Fruit fly (Drosophila melanogaster) Kc167 (cell line): ENCODE measurements around the gene Ddr.

Experiments
- Myc ChIP-seq: fragments of >200 bp; optimal IDR thresholded peaks from 2 replicates; lab custom pipeline; 2017; ENCODE audit warnings: missing external identifiers
- Sin3A ChIP-seq: fragments of >200 bp; optimal IDR thresholded peaks from 2 replicates; lab custom pipeline; 2018; ENCODE audit warnings: missing external identifiers
- h ChIP-seq: fragments of >200 bp; optimal IDR thresholded peaks from 3 replicates; lab custom pipeline; 2018; ENCODE audit warnings: missing external identifiers
- insv ChIP-seq: fragments of >200 bp; optimal IDR thresholded peaks from 3 replicates; lab custom pipeline; 2018; ENCODE audit warnings: missing external identifiers
- psq ChIP-seq: fragments of >200 bp; optimal IDR thresholded peaks from 2 replicates; lab custom pipeline; 2017; ENCODE audit warnings: missing external identifiers
- ttk ChIP-seq: sonication (Bioruptor generic); optimal IDR thresholded peaks from 2 replicates; lab custom pipeline; 2017; ENCODE audit warnings: missing external identifiers

The Ddr gene

DNA sequence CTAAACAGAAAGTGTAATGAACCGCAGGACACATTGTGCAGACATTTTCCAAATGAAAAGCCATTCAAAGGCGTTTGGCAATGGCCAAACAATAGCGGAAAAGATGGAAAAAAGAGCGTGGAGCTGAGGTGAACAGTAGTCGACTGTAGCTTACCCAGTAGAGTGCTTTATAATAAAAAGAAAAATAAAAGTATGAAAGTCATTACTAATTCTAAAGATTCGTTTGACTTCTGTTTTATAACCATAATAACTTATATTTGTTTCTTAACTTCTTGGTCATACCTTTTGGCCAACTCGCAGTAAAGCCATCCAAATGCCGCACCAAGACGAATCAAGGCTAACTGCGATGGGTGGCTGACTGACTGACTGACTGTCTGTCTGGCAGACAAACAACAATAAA is 13.6 kb upstream of the Ddr start:
- TF ChIP-seq h (lab: Kevin White, UChicago): no peak
- no peak for TF ChIP-seq ttk
- no peak for TF ChIP-seq Sin3A
- no peak for TF ChIP-seq psq
- TF ChIP-seq insv: no peak
- no peak for TF ChIP-seq Myc (lab: Kevin White, UChicago)

DNA sequence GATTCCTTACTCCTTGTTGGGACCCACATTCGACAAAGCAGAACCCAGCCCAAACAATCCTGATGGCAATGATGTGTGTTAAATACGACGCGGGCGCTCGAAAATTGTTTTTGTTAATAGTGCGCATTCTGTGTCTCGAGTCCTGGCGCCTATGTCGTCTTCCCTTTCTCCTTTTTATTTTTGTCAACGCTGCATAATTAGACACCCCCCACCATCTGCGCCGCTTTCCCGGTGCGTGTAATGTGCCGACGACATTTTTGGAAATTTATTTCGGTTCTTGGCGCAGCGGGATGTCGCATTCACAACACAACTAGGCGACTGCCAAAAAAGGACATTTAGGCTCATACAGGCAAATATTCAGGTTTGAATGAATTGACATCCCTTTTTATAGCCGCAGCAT is 11.9 kb upstream of the Ddr start:
- no peak for TF ChIP-seq psq
- no peak for TF ChIP-seq Myc (lab: Kevin White, UChicago)

DNA sequence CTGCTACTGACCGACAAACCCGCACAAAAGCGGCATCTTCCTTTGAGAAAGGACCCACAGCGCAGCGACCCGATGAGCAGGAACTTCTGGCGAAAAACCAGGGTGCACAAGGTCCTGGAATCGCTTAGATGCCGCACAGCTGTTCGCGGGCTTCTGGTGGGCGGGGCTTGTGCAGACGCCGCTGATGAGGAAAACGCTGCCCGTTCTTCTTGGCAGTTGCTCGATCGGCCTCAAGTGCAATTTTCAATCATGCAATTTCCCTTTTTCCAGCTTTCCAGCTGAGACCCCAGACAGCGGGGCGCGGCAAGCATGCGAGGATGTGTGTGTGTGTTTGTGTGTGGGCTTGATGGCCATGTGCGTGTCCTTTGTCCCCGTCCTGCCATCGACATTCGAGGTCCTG is 10.9 kb upstream of the Ddr start:
- no peak for TF ChIP-seq Myc (lab: Kevin White, UChicago)
- TF ChIP-seq ttk: no peak
- TF ChIP-seq h (lab: Kevin White, UChicago): no peak

- TF ChIP-seq Myc (lab: Kevin White, UChicago): no peak
- TF ChIP-seq psq: no peak
- TF ChIP-seq insv: no peak
- TF ChIP-seq ttk: no peak
- no peak for TF ChIP-seq h (lab: Kevin White, UChicago)
- TF ChIP-seq Sin3A: no peak
These were observed 3.5 kb upstream of the Ddr start for dm6 chr2L:6249421-6249820.

DNA sequence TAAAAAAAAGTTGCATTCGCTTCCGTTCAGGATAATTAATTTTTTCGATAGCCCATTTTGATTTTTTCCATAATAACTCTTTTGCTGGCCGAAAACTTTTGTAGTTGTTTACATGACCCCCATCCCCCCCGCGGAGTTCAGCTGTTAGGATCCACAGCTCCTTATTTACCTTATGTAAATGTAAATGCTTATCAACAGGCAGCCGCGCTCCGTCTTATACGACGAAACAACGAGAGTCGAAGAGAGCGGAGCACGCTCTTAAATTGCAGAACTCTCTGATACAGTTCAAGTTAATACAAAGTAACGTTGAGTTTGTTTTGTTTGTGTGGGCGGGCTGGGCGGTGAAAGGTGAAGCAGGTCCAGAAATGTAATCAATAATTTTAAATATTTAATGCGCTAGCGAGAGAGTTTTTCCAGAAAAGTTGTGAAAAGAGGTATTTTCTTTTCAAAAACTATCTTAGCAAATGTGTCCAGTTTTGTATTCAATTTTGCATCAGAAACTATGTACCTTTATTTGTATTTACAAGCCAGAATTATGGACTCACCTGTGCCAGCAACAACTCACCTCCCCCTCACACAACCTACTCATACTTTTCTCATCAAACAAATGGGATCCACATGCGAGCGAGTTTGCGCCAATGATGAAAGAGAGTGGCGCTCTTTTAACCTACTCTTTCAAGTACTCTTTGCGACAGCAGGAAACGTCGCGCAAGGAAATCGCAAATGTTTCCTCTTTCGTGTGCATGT is 492 bp upstream of the Ddr start:
- TF ChIP-seq Myc (lab: Kevin White, UChicago) (no peak), h (lab: Kevin White, UChicago) (no peak), Sin3A (no peak), ttk (no peak), psq (no peak), insv (no peak)

- no peak for TF ChIP-seq Sin3A
These were observed 2.6 kb downstream of the Ddr start, which contains the start of gene AANATL2 for dm6 chr2L:6255488-6255887. Gene AANATL2, plus strand, starts transcription at chr2L:6255859.

DNA sequence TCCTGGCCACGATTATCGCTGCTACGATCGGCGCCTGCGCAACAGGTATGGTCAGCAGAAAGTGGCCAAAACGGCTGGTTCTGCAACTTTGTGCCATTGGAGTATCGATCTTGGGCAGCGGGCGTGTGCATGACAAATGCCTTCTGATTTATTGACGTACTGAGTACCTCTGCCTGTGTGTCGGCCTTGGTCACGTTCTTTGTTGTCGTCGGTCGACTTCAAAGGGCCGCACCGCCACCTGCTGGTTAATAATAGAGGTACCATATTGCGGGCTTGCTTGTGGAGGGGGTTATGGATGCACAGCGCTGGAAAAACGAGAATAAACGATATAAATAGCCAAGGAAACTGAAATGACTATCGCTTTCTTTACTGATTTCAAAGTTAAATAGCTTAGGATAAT is 6.7 kb downstream of the Ddr start:
- TF ChIP-seq h (lab: Kevin White, UChicago) (no peak), ttk (no peak), Sin3A (no peak), psq (no peak), Myc (lab: Kevin White, UChicago) (no peak), insv (no peak)

DNA sequence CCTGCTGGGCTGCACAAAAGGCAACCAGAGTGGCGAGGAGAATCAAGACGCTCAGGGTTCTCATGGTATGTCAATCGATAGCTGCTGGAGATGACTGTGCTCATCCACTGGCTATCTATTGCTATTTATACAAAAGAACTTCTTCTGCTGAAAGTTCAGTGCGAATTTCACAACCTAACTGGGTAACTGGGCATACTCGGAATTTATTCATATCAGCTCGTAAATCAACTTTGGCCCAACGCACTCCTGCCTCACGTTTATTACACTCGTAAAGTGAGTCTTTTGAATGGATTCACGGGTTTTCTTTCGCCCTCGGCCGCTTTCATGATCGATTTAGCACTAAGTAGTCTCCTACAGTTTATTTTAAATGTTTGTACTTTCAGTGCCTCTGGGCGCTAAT is 11.5 kb downstream of the Ddr start, which contains the start of gene CG13983:
TSS of gene CG13983 (minus strand) at position 101 of the 400 bp plus-strand sequence.
- no peak for TF ChIP-seq Sin3A
- no peak for TF ChIP-seq psq
- no peak for TF ChIP-seq Myc (lab: Kevin White, UChicago)
- TF ChIP-seq ttk: no peak
- TF ChIP-seq insv: no peak
- no peak for TF ChIP-seq h (lab: Kevin White, UChicago)

DNA sequence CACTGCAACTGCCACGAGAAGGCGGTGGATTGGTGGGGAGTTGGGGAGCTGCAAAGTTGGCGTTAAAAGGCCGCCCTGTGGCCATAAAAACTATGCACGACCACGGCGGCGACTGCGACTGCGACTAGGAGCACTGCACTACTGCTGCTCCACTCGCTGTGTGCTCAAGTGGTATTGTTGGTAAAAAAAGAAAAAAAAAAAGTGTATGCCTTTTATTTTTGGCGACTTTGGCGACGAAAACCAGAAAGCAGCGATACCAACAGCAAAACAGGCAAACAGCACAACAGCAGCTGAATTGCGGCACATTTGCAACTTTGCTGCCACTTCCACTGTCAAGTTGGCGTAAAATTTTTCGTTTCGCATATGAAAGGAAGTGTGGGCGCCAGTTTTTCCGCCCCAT is 18.5 kb downstream of the Ddr start:
- TF ChIP-seq Sin3A (no peak), psq (no peak), ttk (no peak), Myc (lab: Kevin White, UChicago) (no peak), insv (no peak), h (lab: Kevin White, UChicago) (no peak)

DNA sequence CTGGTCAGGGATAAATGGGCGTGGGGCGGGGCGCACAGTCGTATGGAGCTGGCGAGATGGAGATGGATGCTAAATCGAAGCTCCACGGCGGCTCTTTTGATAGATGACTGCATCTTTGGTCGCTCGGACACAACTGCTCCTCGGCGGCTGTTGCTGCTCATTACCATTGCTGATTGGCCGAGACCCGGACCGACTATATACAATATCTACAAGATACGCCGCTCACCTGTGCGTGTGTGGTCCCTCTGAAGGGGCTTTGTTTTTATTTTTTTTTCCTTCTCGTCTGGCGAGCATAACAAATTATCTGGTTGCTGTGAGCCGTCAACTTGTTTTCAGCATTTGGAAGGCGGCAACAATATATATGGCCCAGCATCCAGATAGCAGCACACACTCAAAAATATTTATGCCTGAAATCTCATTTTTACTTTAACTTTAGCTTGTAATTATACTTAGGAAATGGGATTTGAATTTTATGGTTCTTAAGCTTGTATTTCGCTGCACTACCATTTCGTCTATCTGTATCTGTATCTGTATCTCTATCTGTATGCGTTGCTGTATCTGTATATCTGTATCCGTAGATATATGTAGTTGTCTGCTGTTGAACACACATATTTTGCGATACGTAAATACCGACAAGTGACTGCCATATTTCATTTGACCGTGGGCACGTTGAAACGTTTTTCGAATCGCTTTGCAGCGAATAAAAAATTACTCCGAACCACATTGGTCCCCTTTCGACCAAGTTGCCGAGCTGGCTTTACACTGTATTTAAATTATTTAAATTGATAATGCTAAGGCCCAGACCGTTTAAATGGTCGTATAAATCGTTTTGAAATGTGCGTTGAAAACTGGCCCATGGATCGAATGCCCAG is 21.3 kb downstream of the Ddr start:
- TF ChIP-seq psq (no peak), h (lab: Kevin White, UChicago) (no peak), Sin3A (no peak)

dm6 chr2L:6275981-6276380 is 23.1 kb downstream of the Ddr start:
- TF ChIP-seq ttk (no peak), Myc (lab: Kevin White, UChicago) (no peak), insv (no peak), psq (no peak), h (lab: Kevin White, UChicago) (no peak), Sin3A (no peak)

DNA sequence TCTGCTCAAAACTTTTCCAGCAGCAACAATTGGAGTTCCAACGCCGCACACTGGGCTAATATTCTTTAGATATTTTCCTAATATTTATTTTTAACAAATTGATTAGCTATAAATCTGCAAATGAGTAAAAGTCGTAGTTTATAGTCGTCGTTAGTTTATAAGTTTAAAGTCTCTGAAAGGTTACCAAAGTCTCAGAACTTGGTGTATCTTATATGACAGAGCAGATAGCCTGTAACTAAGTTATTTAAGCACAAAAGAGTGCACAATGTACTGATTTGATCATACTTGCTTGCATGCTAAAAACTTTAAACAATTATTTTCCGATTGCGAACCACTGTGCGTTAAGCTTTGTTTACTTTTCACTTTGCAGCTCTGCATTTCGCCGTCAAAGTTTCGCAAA is 23.9 kb downstream of the Ddr start:
- no peak for TF ChIP-seq ttk
- no peak for TF ChIP-seq insv
- TF ChIP-seq h (lab: Kevin White, UChicago): no peak
- TF ChIP-seq Myc (lab: Kevin White, UChicago): no peak
- no peak for TF ChIP-seq Sin3A
- no peak for TF ChIP-seq psq

dm6 chr2L:6280328-6280727 is 27.4 kb downstream of the Ddr start:
- TF ChIP-seq Myc (lab: Kevin White, UChicago): no peak
- no peak for TF ChIP-seq psq
- no peak for TF ChIP-seq ttk
- TF ChIP-seq Sin3A: no peak
- TF ChIP-seq insv: no peak
- no peak for TF ChIP-seq h (lab: Kevin White, UChicago)

DNA sequence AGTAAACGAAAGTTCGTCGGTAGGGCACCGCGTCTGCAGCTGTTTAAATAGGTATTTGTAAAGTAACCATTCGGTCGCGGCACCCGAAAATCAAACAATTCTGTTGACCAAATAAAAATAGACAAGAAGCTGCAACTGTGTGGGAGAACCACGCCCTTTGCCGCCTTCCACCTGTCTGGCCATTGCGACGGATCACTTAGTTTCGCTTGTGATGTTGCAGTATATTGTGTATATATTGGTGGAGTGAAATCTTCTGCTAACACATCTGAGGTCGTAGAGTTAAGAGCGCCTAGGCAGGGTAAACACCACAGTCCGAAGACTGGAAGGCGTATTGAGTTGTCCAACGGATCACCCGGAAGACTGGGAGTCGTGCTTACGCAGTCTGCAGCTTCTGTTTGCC is 30.5 kb downstream of the Ddr start:
- TF ChIP-seq Sin3A (no peak), h (lab: Kevin White, UChicago) (no peak), psq (no peak), Myc (lab: Kevin White, UChicago) (no peak), ttk (no peak), insv (no peak)
